Worm (Caenorhabditis elegans) whole organism, early embryonic: ENCODE results near the gene mig-18.

ENCODE experiments used
- flt-1 ChIP-seq: fragments of 200-800 bp; sonication (Bioruptor generic); IDR thresholded peaks from 2 replicates; pipeline ENCODE4 v1.3.6; 2022; ENCODE audit warnings: missing genetic modification characterization, missing compliant biosample characterization
- pes-1 ChIP-seq: fragments of 200-800 bp; sonication (Bioruptor generic); IDR thresholded peaks from 2 replicates; pipeline ENCODE4 v1.3.6; 2022; ENCODE audit warnings: missing genetic modification reagents, missing genetic modification characterization, missing compliant biosample characterization

ce11 chrIII:13380196-13380595 lies 22.8 kb upstream of the mig-18 start, which contains the start of gene T03F6.6:
- TF ChIP-seq flt-1 (no peak), pes-1 (GFP tag; lab: Robert Waterston, UW) (no peak)
